Fruit fly (Drosophila melanogaster) whole organism, larva: Measurements from ENCODE around the gene Bicra.

Experiments used
- noc ChIP-seq: fragments of 200-800 bp; sonication (Bioruptor generic); optimal IDR thresholded peaks from 3 replicates; lab custom pipeline; 2019; ENCODE audit warnings: missing biosample characterization, mild to moderate bottlenecking, missing genetic modification characterization, moderate library complexity

Gene Bicra

dm6 chr3R:29157418-29158398, 94.9 kb downstream of the Bicra start, which contains the start of gene rdog:
TSS of gene rdog (plus strand) at chr3R:29158122.
- peak; percentile 89 for TF ChIP-seq noc (tag; lab: Kevin White, UChicago)
